Fruit fly (Drosophila melanogaster) whole organism, embryonic: ENCODE data around the gene Cyp4g15.
A peak's percentile ranks its signal among the peaks of the same experiment; 100 is the strongest.

ENCODE experiments used
- Abd-B ChIP-seq: fragments of 200-800 bp; sonication (Bioruptor generic); optimal IDR thresholded peaks from 2 replicates; lab custom pipeline; 2018; ENCODE audit warnings: missing biosample characterization, mild to moderate bottlenecking, missing genetic modification characterization, moderate library complexity
- Atf3 ChIP-seq: fragments of 200-800 bp; sonication (Bioruptor generic); optimal IDR thresholded peaks from 3 replicates; lab custom pipeline; 2016; ENCODE audit warnings: missing biosample characterization, missing genetic modification characterization
- B-H2 ChIP-seq: fragments of 200-800 bp; sonication (Bioruptor generic); optimal IDR thresholded peaks from 2 replicates; lab custom pipeline; 2018; ENCODE audit warnings: missing biosample characterization, mild to moderate bottlenecking, missing genetic modification characterization
- Bteb2 ChIP-seq: fragments of 200-800 bp; sonication (Bioruptor generic); optimal IDR thresholded peaks from 2 replicates; lab custom pipeline; 2016; ENCODE audit warnings: missing biosample characterization, missing genetic modification characterization
- CG10431 ChIP-seq: fragments of 200-800 bp; sonication (Bioruptor generic); optimal IDR thresholded peaks from 3 replicates; lab custom pipeline; 2018; ENCODE audit warnings: missing biosample characterization, mild to moderate bottlenecking, missing genetic modification characterization
- CG11093 ChIP-seq: fragments of 200-800 bp; sonication (Bioruptor generic); IDR thresholded peaks from 3 replicates; pipeline ENCODE4 v1.3.6; 2022; ENCODE audit warnings: missing biosample characterization, missing genetic modification characterization
- CG12219 ChIP-seq: fragments of 200-800 bp; sonication (Bioruptor generic); optimal IDR thresholded peaks from 3 replicates; lab custom pipeline; 2018; ENCODE audit warnings: missing biosample characterization, mild to moderate bottlenecking, missing genetic modification characterization
- CG17328 ChIP-seq: fragments of 200-800 bp; sonication (Bioruptor generic); IDR thresholded peaks from 2 replicates; pipeline ENCODE4 v1.3.6; 2022; ENCODE audit warnings: missing biosample characterization, missing genetic modification characterization
- CG18476 ChIP-seq: fragments of 200-800 bp; sonication (Bioruptor generic); optimal IDR thresholded peaks from 2 replicates; lab custom pipeline; 2016; ENCODE audit warnings: missing biosample characterization, mild to moderate bottlenecking, missing genetic modification characterization
- CG18599 ChIP-seq: fragments of 200-800 bp; sonication (Bioruptor generic); optimal IDR thresholded peaks from 3 replicates; lab custom pipeline; 2017; ENCODE audit warnings: missing biosample characterization, missing genetic modification characterization, mild to moderate bottlenecking, moderate library complexity, missing genetic modification reagents
- CG30403 ChIP-seq: fragments of 200-800 bp; sonication (Bioruptor generic); optimal IDR thresholded peaks from 3 replicates; lab custom pipeline; 2016; ENCODE audit warnings: missing biosample characterization, missing genetic modification characterization
- CG3163 ChIP-seq: fragments of 200-800 bp; sonication (Bioruptor generic); optimal IDR thresholded peaks from 3 replicates; lab custom pipeline; 2016; ENCODE audit warnings: missing biosample characterization, missing genetic modification characterization
- CG42726 ChIP-seq: fragments of 200-800 bp; sonication (Bioruptor generic); IDR thresholded peaks from 2 replicates; pipeline ENCODE4 v1.3.6; 2022; ENCODE audit warnings: missing biosample characterization, missing genetic modification characterization; ENCODE audit not compliant: partially characterized antibody
- CG4328 ChIP-seq: fragments of 200-800 bp; sonication (Bioruptor generic); optimal IDR thresholded peaks from 3 replicates; lab custom pipeline; 2017; ENCODE audit warnings: missing biosample characterization, missing genetic modification reagents, missing genetic modification characterization
- CG4424 ChIP-seq: fragments of 200-800 bp; sonication (Bioruptor generic); optimal IDR thresholded peaks from 3 replicates; lab custom pipeline; 2016; ENCODE audit warnings: missing biosample characterization, missing genetic modification characterization
- CG5180 ChIP-seq: fragments of 200-800 bp; sonication (Bioruptor generic); optimal IDR thresholded peaks from 3 replicates; lab custom pipeline; 2017; ENCODE audit warnings: missing biosample characterization, missing genetic modification characterization, mild to moderate bottlenecking, moderate library complexity, missing genetic modification reagents
- CG6683 ChIP-seq: fragments of 200-800 bp; sonication (Bioruptor generic); optimal IDR thresholded peaks from 2 replicates; lab custom pipeline; 2017; ENCODE audit warnings: missing biosample characterization, mild to moderate bottlenecking, missing genetic modification characterization, missing genetic modification reagents
- CG6689 ChIP-seq: fragments of 200-800 bp; sonication (Bioruptor generic); IDR thresholded peaks from 2 replicates; pipeline ENCODE4 v1.3.6; 2022; ENCODE audit warnings: missing biosample characterization, missing genetic modification characterization
- CG7839 ChIP-seq: fragments of 200-800 bp; sonication (Bioruptor generic); optimal IDR thresholded peaks from 3 replicates; lab custom pipeline; 2018; ENCODE audit warnings: missing biosample characterization, mild to moderate bottlenecking, missing genetic modification characterization, moderate library complexity
- CG8089 ChIP-seq: fragments of 200-800 bp; sonication (Bioruptor generic); optimal IDR thresholded peaks from 3 replicates; lab custom pipeline; 2016; ENCODE audit warnings: missing biosample characterization, missing genetic modification characterization
- CG8290 ChIP-seq, 3 experiments: fragments of 200-800 bp; sonication (Bioruptor generic); optimal IDR thresholded peaks; 2 replicates each; lab custom pipeline; 2016 to 2019; ENCODE audit warnings: missing biosample characterization in 3 of 3, missing genetic modification characterization in 3 of 3, mild to moderate bottlenecking in 2 of 3, moderate library complexity in 1 of 3
- CG8359 ChIP-seq: fragments of 200-800 bp; sonication (Bioruptor generic); optimal IDR thresholded peaks from 2 replicates; lab custom pipeline; 2017; ENCODE audit warnings: missing biosample characterization, mild to moderate bottlenecking, missing genetic modification characterization, borderline replicate concordance
- Chrac-16 ChIP-seq: fragments of 200-800 bp; sonication (Bioruptor generic); optimal IDR thresholded peaks from 3 replicates; lab custom pipeline; 2016; ENCODE audit warnings: missing biosample characterization, missing genetic modification characterization
- Fer2 ChIP-seq: fragments of 200-800 bp; sonication (Bioruptor generic); optimal IDR thresholded peaks from 2 replicates; lab custom pipeline; 2018; ENCODE audit warnings: missing biosample characterization, mild to moderate bottlenecking, missing genetic modification characterization, moderate library complexity
- Hr78 ChIP-seq, 2 experiments: fragments of 200-800 bp in 1 of 2; fragments of >200 bp in 1 of 2; sonication (Bioruptor generic) in 1 of 2; optimal IDR thresholded peaks; 2 replicates each; lab custom pipeline; 2017 to 2019; ENCODE audit warnings: missing biosample characterization in 2 of 2, missing genetic modification characterization in 2 of 2, mild to moderate bottlenecking in 1 of 2, moderate library complexity in 1 of 2
- Hsf ChIP-seq: fragments of 200-800 bp; sonication (Bioruptor generic); optimal IDR thresholded peaks from 3 replicates; lab custom pipeline; 2016; ENCODE audit warnings: missing biosample characterization, missing genetic modification characterization
- MESR4 ChIP-seq: fragments of 200-800 bp; sonication (Bioruptor generic); optimal IDR thresholded peaks from 2 replicates; lab custom pipeline; 2018; ENCODE audit warnings: missing biosample characterization, mild to moderate bottlenecking, missing genetic modification characterization, moderate library complexity
- NC2α ChIP-seq: fragments of 200-800 bp; sonication (Bioruptor generic); optimal IDR thresholded peaks from 2 replicates; lab custom pipeline; 2016; ENCODE audit warnings: missing biosample characterization, missing genetic modification characterization
- Opbp ChIP-seq: fragments of 200-800 bp; sonication (Bioruptor generic); IDR thresholded peaks from 3 replicates; pipeline ENCODE4 v1.3.6; 2022; ENCODE audit warnings: missing biosample characterization, missing genetic modification characterization; ENCODE audit not compliant: partially characterized antibody
- Optix ChIP-seq: fragments of 200-800 bp; sonication (Bioruptor generic); IDR thresholded peaks from 3 replicates; pipeline ENCODE4 v1.3.6; 2022; ENCODE audit warnings: missing biosample characterization, missing genetic modification characterization
- PHDP ChIP-seq: fragments of 200-800 bp; sonication (Bioruptor generic); optimal IDR thresholded peaks from 3 replicates; lab custom pipeline; 2018; ENCODE audit warnings: missing biosample characterization, mild to moderate bottlenecking, missing genetic modification characterization, moderate library complexity
- Ptx1 ChIP-seq: fragments of 200-800 bp; sonication (Bioruptor generic); IDR thresholded peaks from 2 replicates; pipeline ENCODE4 v1.3.6; 2022; ENCODE audit warnings: missing biosample characterization, missing genetic modification characterization
- amos ChIP-seq: fragments of 200-800 bp; sonication (Bioruptor generic); IDR thresholded peaks from 2 replicates; pipeline ENCODE4 v1.3.6; 2022; ENCODE audit warnings: missing biosample characterization, missing genetic modification characterization; ENCODE audit not compliant: partially characterized antibody
- aop ChIP-seq: fragments of 200-800 bp; sonication (Bioruptor generic); IDR thresholded peaks from 2 replicates; pipeline ENCODE4 v1.3.6; 2022; ENCODE audit warnings: missing biosample characterization, missing genetic modification characterization
- bab2 ChIP-seq: fragments of 200-800 bp; sonication (Bioruptor generic); optimal IDR thresholded peaks from 2 replicates; lab custom pipeline; 2016; ENCODE audit warnings: missing biosample characterization, missing genetic modification characterization
- bsh ChIP-seq, 2 experiments: fragments of 200-800 bp; sonication (Bioruptor generic); optimal IDR thresholded peaks; 2 replicates each; lab custom pipeline; 2017 to 2018; ENCODE audit warnings: mild to moderate bottlenecking in 2 of 2, missing biosample characterization in 2 of 2, missing genetic modification characterization in 2 of 2, moderate library complexity in 1 of 2
- cad ChIP-seq: fragments of >200 bp; optimal IDR thresholded peaks from 2 replicates; lab custom pipeline; 2017; ENCODE audit warnings: missing biosample characterization, missing genetic modification characterization
- chif ChIP-seq, 2 experiments: fragments of 200-800 bp; sonication (Bioruptor generic); optimal IDR thresholded peaks; 3 replicates each; lab custom pipeline; 2016; ENCODE audit warnings: missing biosample characterization in 2 of 2, missing genetic modification characterization in 2 of 2
- chm ChIP-seq: fragments of 200-800 bp; sonication (Bioruptor generic); IDR thresholded peaks from 2 replicates; pipeline ENCODE4 v1.3.6; 2022; ENCODE audit warnings: missing biosample characterization, missing genetic modification characterization
- dmrt11E ChIP-seq: fragments of 200-800 bp; sonication (Bioruptor generic); optimal IDR thresholded peaks from 3 replicates; lab custom pipeline; 2018; ENCODE audit warnings: missing biosample characterization, mild to moderate bottlenecking, missing genetic modification characterization, moderate library complexity
- gce ChIP-seq: fragments of 200-800 bp; sonication (Bioruptor generic); IDR thresholded peaks from 3 replicates; pipeline ENCODE4 v1.3.6; 2022; ENCODE audit warnings: missing biosample characterization, missing genetic modification characterization
- gfzf ChIP-seq: fragments of 200-800 bp; sonication (Bioruptor generic); optimal IDR thresholded peaks from 2 replicates; lab custom pipeline; 2016; ENCODE audit warnings: missing biosample characterization, mild to moderate bottlenecking, missing genetic modification characterization, moderate library complexity
- knrl ChIP-seq: fragments of 200-800 bp; sonication (Bioruptor generic); IDR thresholded peaks from 3 replicates; pipeline ENCODE4 v1.3.6; 2022; ENCODE audit warnings: missing biosample characterization, missing genetic modification characterization; ENCODE audit not compliant: partially characterized antibody
- p53 ChIP-seq: fragments of 200-800 bp; sonication (Bioruptor generic); optimal IDR thresholded peaks from 2 replicates; lab custom pipeline; 2016; ENCODE audit warnings: missing biosample characterization, missing genetic modification characterization
- ttk ChIP-seq: fragments of 200-800 bp; sonication (Bioruptor generic); IDR thresholded peaks from 2 replicates; pipeline ENCODE4 v2.1.2; 2022; ENCODE audit warnings: missing biosample characterization, missing genetic modification characterization
- wdn ChIP-seq: fragments of 200-800 bp; sonication (Bioruptor generic); IDR thresholded peaks from 2 replicates; pipeline ENCODE4 v1.3.6; 2022; ENCODE audit warnings: missing biosample characterization, missing genetic modification characterization
- zen ChIP-seq: fragments of 200-800 bp; sonication (Bioruptor generic); optimal IDR thresholded peaks from 3 replicates; lab custom pipeline; 2018; ENCODE audit warnings: missing biosample characterization, mild to moderate bottlenecking, missing genetic modification characterization, moderate library complexity
- zen2 ChIP-seq: fragments of 200-800 bp; sonication (Bioruptor generic); IDR thresholded peaks from 3 replicates; pipeline ENCODE4 v1.3.6; 2022; ENCODE audit warnings: missing biosample characterization, missing genetic modification characterization; ENCODE audit not compliant: partially characterized antibody

Gene Cyp4g15

DNA sequence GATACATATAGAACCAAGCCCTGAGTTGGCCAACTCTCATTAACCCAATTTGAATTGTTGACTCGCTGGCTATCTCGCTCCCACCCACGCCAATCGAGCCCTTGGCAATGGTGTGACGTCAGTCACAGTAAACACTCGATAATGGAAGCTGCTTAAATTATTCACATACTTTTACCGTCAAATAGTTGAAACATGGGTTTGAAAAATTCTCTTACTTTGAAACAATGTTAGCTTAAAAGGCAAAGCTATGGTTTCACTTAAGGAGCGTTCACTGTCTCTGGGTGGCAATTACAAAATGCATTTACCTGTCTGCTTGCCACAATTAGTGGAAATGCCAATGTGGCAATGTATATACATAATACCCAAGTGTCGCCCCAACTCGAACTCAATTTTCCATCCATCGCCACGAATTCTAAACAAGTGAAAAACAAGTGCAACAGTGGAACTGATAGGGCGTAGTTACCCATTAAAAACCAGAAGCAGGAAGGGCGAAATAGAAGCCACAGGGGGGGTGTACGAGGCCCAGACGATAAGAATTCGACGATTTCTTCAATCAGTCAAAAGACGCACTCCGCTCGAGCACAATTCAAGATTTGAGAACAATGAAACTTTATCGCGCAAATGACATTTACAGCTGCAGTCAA, 27.3 kb upstream of the Cyp4g15 start (continued):
- TF ChIP-seq zen2 (GFP tag; lab: Robert Waterston, UW) (no peak), Chrac-16 (peak; percentile 74), Ptx1 (peak; percentile 90), amos (GFP tag; lab: Robert Waterston, UW) (no peak), Hr78 (GFP tag; optimal IDR thresholded peaks at IDR 0.05; lab: Kevin White, UChicago) (peak in 1 of 2 experiments; percentile 43), CG5180 (GFP tag; lab: Kevin White, UChicago) (peak; percentile 71), CG8359 (GFP tag; lab: Kevin White, UChicago) (peak; percentile 44), CG18599 (GFP tag; lab: Kevin White, UChicago) (peak; percentile 92), CG3163 (GFP tag; lab: Kevin White, UChicago) (peak; percentile 64), CG6683 (GFP tag; lab: Kevin White, UChicago) (peak; percentile 50), CG11093 (peak; percentile 82), zen (peak; percentile 95), gfzf (GFP tag; lab: Kevin White, UChicago) (no peak), Atf3 (peak; percentile 84), knrl (GFP tag; lab: Robert Waterston, UW) (no peak), Abd-B (GFP tag; lab: Kevin White, UChicago) (peak; percentile 76), CG7839 (peak; percentile 90), dmrt11E (tag; lab: Kevin White, UChicago) (peak; percentile 44), wdn (peak; percentile 68), CG42726 (GFP tag; lab: Robert Waterston, UW) (no peak), bab2 (peak; percentile 85), p53 (GFP tag; lab: Kevin White, UChicago) (peak; percentile 54), CG6689 (GFP tag; lab: Robert Waterston, UW) (peak; percentile 89), cad (GFP tag; lab: Kevin White, UChicago) (no peak), CG8290 (GFP tag; optimal IDR thresholded peaks at IDR 0.05; lab: Kevin White, UChicago) (peak; percentile 48), CG8290 (tag; optimal IDR thresholded peaks at IDR 0.05; lab: Kevin White, UChicago) (peak in 1 of 2 experiments; percentile 97), chm (GFP tag; lab: Robert Waterston, UW) (peak; percentile 81), MESR4 (GFP tag; lab: Kevin White, UChicago) (peak; percentile 19), Fer2 (tag; lab: Kevin White, UChicago) (peak; percentile 61), CG12219 (GFP tag; lab: Kevin White, UChicago) (peak; percentile 90), CG18476 (GFP tag; lab: Kevin White, UChicago) (peak; percentile 54), CG17328 (GFP tag; lab: Robert Waterston, UW) (peak; percentile 88), NC2α (GFP tag; lab: Kevin White, UChicago) (peak; percentile 48), gce (GFP tag; lab: Robert Waterston, UW) (peak; percentile 76; the same call in 2 of the 3 replicates), bsh (GFP tag; optimal IDR thresholded peaks at IDR 0.05; lab: Kevin White, UChicago) (peak in 1 of 2 experiments; percentile 84), aop (GFP tag; lab: Robert Waterston, UW) (peak; percentile 60; the same call in 1 of the 2 replicates), CG4328 (GFP tag; lab: Kevin White, UChicago) (peak; percentile 77), Hsf (GFP tag; lab: Kevin White, UChicago) (peak; percentile 83), PHDP (tag; lab: Kevin White, UChicago) (peak; percentile 85), CG8089 (peak; percentile 81), CG4424 (GFP tag; lab: Kevin White, UChicago) (peak; percentile 75), CG10431 (GFP tag; lab: Kevin White, UChicago) (peak; percentile 52), chif (GFP tag; optimal IDR thresholded peaks at IDR 0.05; lab: Kevin White, UChicago) (peak; percentile 86 to 88), B-H2 (GFP tag; lab: Kevin White, UChicago) (peak; percentile 72), Opbp (GFP tag; lab: Robert Waterston, UW) (no peak), CG30403 (GFP tag; lab: Kevin White, UChicago) (peak; percentile 81), Bteb2 (GFP tag; lab: Kevin White, UChicago) (peak; percentile 73), Optix (GFP tag; lab: Robert Waterston, UW) (peak; percentile 81), ttk (GFP tag; lab: Robert Waterston, UW) (peak; percentile 86)
